Worm (Caenorhabditis elegans): ENCODE results near the gene srbc-60.

Gene srbc-60

DNA sequence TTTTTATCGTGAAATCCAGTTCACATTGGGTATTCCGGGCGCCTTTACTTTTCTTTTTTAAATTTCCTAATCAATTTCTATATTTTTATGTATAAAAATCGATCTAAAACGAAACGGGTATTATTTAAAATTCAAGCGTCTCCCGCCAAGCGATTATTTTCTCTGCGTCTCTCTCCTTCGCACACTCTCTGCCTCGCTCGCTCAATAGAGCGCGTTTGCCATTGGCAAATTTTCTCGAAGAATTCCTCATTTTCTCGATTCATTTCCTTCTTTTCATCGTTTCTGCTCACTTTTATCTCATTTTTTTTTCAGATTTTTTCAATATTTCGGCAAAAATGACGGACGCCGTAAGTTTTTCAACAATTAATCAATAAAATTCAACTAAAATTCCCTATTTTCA lies 6.8 kb upstream of the srbc-60 start, which contains the start of gene sti-1 (continued):
- TF ChIP-seq unc-39 (tag; optimal IDR thresholded peaks at IDR 0.05) (no peak), lin-15B (tag; optimal IDR thresholded peaks at IDR 0.05) (peak; percentile 85), ceh-28 (tag; optimal IDR thresholded peaks at IDR 0.05) (peak; percentile 72), ztf-11 (tag; optimal IDR thresholded peaks at IDR 0.05) (no peak), nhr-23 (tag; optimal IDR thresholded peaks at IDR 0.05) (peak; percentile 90), elt-2 (tag; optimal IDR thresholded peaks at IDR 0.05) (peak; percentile 42), nfya-1 (tag; optimal IDR thresholded peaks at IDR 0.05; ENCODE audit: insufficient read depth) (peak; percentile 92), eor-1 (tag; optimal IDR thresholded peaks at IDR 0.05) (peak in 1 of 2 experiments; percentile 8), zag-1 (tag; optimal IDR thresholded peaks at IDR 0.05) (no peak), nhr-11 (tag; optimal IDR thresholded peaks at IDR 0.05) (no peak), mdl-1 (tag; optimal IDR thresholded peaks at IDR 0.05) (no peak), jun-1 (tag; optimal IDR thresholded peaks at IDR 0.05) (peak; percentile 65), ceh-9 (tag; optimal IDR thresholded peaks at IDR 0.05) (no peak), lin-39 (tag; optimal IDR thresholded peaks at IDR 0.05) (peak; percentile 83), skn-1 (tag; optimal IDR thresholded peaks at IDR 0.05) (peak; percentile 35), nhr-28 (tag; optimal IDR thresholded peaks at IDR 0.05) (peak; percentile 1)

DNA sequence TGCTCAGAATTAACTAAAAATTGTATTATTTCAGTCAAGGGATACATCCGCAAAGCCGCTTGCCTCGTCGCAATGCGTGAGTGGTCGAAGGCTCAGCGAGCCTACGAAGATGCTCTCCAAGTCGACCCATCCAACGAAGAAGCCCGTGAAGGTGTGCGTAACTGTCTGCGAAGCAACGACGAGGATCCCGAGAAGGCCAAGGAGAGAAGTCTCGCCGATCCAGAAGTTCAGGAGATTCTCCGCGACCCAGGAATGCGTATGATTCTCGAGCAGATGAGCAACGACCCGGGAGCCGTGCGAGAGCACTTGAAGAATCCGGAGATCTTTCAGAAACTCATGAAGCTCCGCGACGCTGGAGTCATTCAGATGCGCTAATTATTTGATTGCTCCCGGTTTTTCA lies 5.8 kb upstream of the srbc-60 start:
- TF ChIP-seq hmg-11 (tag; optimal IDR thresholded peaks at IDR 0.05) (no peak), zag-1 (tag; optimal IDR thresholded peaks at IDR 0.05) (no peak), ZK546.5 (tag; optimal IDR thresholded peaks at IDR 0.05) (no peak), nhr-43 (tag; optimal IDR thresholded peaks at IDR 0.05; ENCODE audit: poor library complexity, severe bottlenecking) (no peak), jun-1 (tag; optimal IDR thresholded peaks at IDR 0.05) (no peak), fkh-2 (tag; optimal IDR thresholded peaks at IDR 0.05) (no peak), unc-62 (GFP tag; optimal IDR thresholded peaks at IDR 0.05) (no peak), elt-1 (tag; optimal IDR thresholded peaks at IDR 0.05) (no peak), nhr-23 (tag; optimal IDR thresholded peaks at IDR 0.05) (no peak)

ce11 chrV:774875-775359 lies 5.2 kb upstream of the srbc-60 start, which contains the start of gene srbc-58:
srbc-58 (plus strand) TSS chrV:774995.
- TF ChIP-seq mdl-1 (tag; optimal IDR thresholded peaks at IDR 0.05), result no peak
- no peak for TF ChIP-seq egl-27 (tag; optimal IDR thresholded peaks at IDR 0.05)
- no peak for TF ChIP-seq lin-39 (tag; optimal IDR thresholded peaks at IDR 0.05)
- TF ChIP-seq nhr-43 (tag; optimal IDR thresholded peaks at IDR 0.05; ENCODE audit: poor library complexity, severe bottlenecking), result no peak
- no peak for TF ChIP-seq nhr-12 (tag; optimal IDR thresholded peaks at IDR 0.05)
- TF ChIP-seq sea-2 (GFP tag; optimal IDR thresholded peaks at IDR 0.05), result no peak
- peak; percentile 54 for TF ChIP-seq R02D3.7 (tag; optimal IDR thresholded peaks at IDR 0.05)
- TF ChIP-seq nhr-76 (tag; optimal IDR thresholded peaks at IDR 0.05), result no peak
- no peak for TF ChIP-seq nhr-28 (tag; optimal IDR thresholded peaks at IDR 0.05)
- no peak for TF ChIP-seq fkh-2 (tag; optimal IDR thresholded peaks at IDR 0.05)
- no peak for TF ChIP-seq fos-1 (tag; optimal IDR thresholded peaks at IDR 0.05)
- no peak for TF ChIP-seq nhr-23 (tag; optimal IDR thresholded peaks at IDR 0.05)
- TF ChIP-seq ama-1 (optimal IDR thresholded peaks at IDR 0.05), result peak; percentile 93
- TF ChIP-seq nhr-67 (tag; optimal IDR thresholded peaks at IDR 0.05), result no peak
- TF ChIP-seq ztf-11 (tag; optimal IDR thresholded peaks at IDR 0.05), result no peak
- TF ChIP-seq egl-5 (tag; optimal IDR thresholded peaks at IDR 0.05), result no peak
- TF ChIP-seq lsy-12 (tag; optimal IDR thresholded peaks at IDR 0.05), result no peak
- no peak for TF ChIP-seq ceh-16 (tag; optimal IDR thresholded peaks at IDR 0.05)
- no peak for TF ChIP-seq ztf-4 (tag; optimal IDR thresholded peaks at IDR 0.05)
- no peak for TF ChIP-seq nhr-11 (tag; optimal IDR thresholded peaks at IDR 0.05)
- no peak for TF ChIP-seq unc-39 (tag; optimal IDR thresholded peaks at IDR 0.05)
- TF ChIP-seq fkh-10 (GFP tag; optimal IDR thresholded peaks at IDR 0.05), result no peak
- no peak for TF ChIP-seq lin-15B (tag; optimal IDR thresholded peaks at IDR 0.05)
- TF ChIP-seq pha-4 (tag; optimal IDR thresholded peaks at IDR 0.05), result peak; percentile 21
- no peak for TF ChIP-seq nfya-1 (tag; optimal IDR thresholded peaks at IDR 0.05; ENCODE audit: insufficient read depth)
- TF ChIP-seq mml-1 (tag; optimal IDR thresholded peaks at IDR 0.05), result no peak
- TF ChIP-seq elt-3 (tag; optimal IDR thresholded peaks at IDR 0.05), result no peak
- no peak for TF ChIP-seq ZK546.5 (tag; optimal IDR thresholded peaks at IDR 0.05)
- TF ChIP-seq pqm-1 (tag; optimal IDR thresholded peaks at IDR 0.05), result no peak
- no peak for TF ChIP-seq ceh-28 (tag; optimal IDR thresholded peaks at IDR 0.05)
- TF ChIP-seq snpc-4 (tag; optimal IDR thresholded peaks at IDR 0.05), result no peak
- no peak for TF ChIP-seq eor-1 (tag; optimal IDR thresholded peaks at IDR 0.05)
- TF ChIP-seq ceh-9 (tag; optimal IDR thresholded peaks at IDR 0.05), result no peak
- TF ChIP-seq ceh-82 (tag; optimal IDR thresholded peaks at IDR 0.05), result no peak
- no peak for TF ChIP-seq daf-12 (tag; optimal IDR thresholded peaks at IDR 0.05)
- TF ChIP-seq elt-2 (tag; optimal IDR thresholded peaks at IDR 0.05), result peak; percentile 21
- no peak for TF ChIP-seq skn-1 (tag; optimal IDR thresholded peaks at IDR 0.05)
- TF ChIP-seq nhr-25 (tag; optimal IDR thresholded peaks at IDR 0.05), result peak; percentile 25
- peak; percentile 16 for TF ChIP-seq tbx-2 (tag; optimal IDR thresholded peaks at IDR 0.05)
- TF ChIP-seq nhr-77 (tag; optimal IDR thresholded peaks at IDR 0.05), result no peak
- no peak for TF ChIP-seq nhr-237 (tag; optimal IDR thresholded peaks at IDR 0.05)
- TF ChIP-seq unc-62 (GFP tag; optimal IDR thresholded peaks at IDR 0.05), result no peak
- TF ChIP-seq aly-2 (tag; optimal IDR thresholded peaks at IDR 0.05), result no peak

All from whole organism, L3 larva.